Worm (Caenorhabditis elegans) whole organism, young adult: ENCODE data around the gene T03G11.10.
A peak's percentile ranks its signal among the peaks of the same experiment; 100 is the strongest.

ENCODE experiments used
- F33H1.4 ChIP-seq: fragments of 200-800 bp; sonication (Bioruptor generic); IDR thresholded peaks from 2 replicates; pipeline ENCODE4 v1.3.6; 2022; ENCODE audit warnings: missing genetic modification reagents, missing genetic modification characterization, missing compliant biosample characterization
- F39B2.1 ChIP-seq: fragments of 200-800 bp; sonication (Bioruptor generic); IDR thresholded peaks from 2 replicates; pipeline ENCODE4 v1.3.6; 2022; ENCODE audit warnings: missing genetic modification reagents, missing genetic modification characterization, missing compliant biosample characterization
- F49E8.2 ChIP-seq: sonication (generic microtip); optimal IDR thresholded peaks from 3 replicates; lab custom pipeline; 2017; ENCODE audit warnings: missing genetic modification characterization, mild to moderate bottlenecking, missing compliant biosample characterization, antibody characterized with exemption, moderate library complexity; ENCODE audit not compliant: insufficient read depth
- T26A5.8 ChIP-seq: sonication (generic microtip); optimal IDR thresholded peaks from 2 replicates; lab custom pipeline; 2016; ENCODE audit warnings: missing genetic modification characterization, missing compliant biosample characterization
- ama-1 ChIP-seq, 3 experiments: fragments of 150-350 bp in 1 of 3; sonication (generic microtip) in 2 of 3; optimal IDR thresholded peaks; 2 replicates each; lab custom pipeline; 2014 to 2018; ENCODE audit warnings: missing biosample characterization in 2 of 3, missing genetic modification characterization in 2 of 3, missing genetic modification reagents in 2 of 3
- bed-2 ChIP-seq: fragments of 200-800 bp; sonication (Bioruptor generic); IDR thresholded peaks from 2 replicates; pipeline ENCODE4 v1.3.6; 2022; ENCODE audit warnings: missing genetic modification reagents, missing genetic modification characterization, missing compliant biosample characterization
- cebp-1 ChIP-seq, 2 experiments: fragments of 200-800 bp in 1 of 2; sonication (Bioruptor generic) in 1 of 2; sonication (generic microtip) in 1 of 2; IDR thresholded peaks in 1 of 2; optimal IDR thresholded peaks in 1 of 2; 2 replicates each; pipeline versions ENCODE4 v1.3.6 to Lab custom; 2017 to 2022; ENCODE audit warnings: missing compliant biosample characterization in 2 of 2, missing genetic modification characterization in 2 of 2, mild to moderate bottlenecking in 1 of 2, missing genetic modification reagents in 1 of 2, moderate library complexity in 1 of 2
- him-1 ChIP-seq: sonication (generic microtip); optimal IDR thresholded peaks from 2 replicates; lab custom pipeline; 2016; ENCODE audit warnings: missing genotype, missing genetic modification reagents, missing genetic modification characterization, missing compliant biosample characterization
- hmg-20 ChIP-seq: fragments of 200-800 bp; sonication (Bioruptor generic); IDR thresholded peaks from 2 replicates; pipeline ENCODE4 v1.3.6; 2022; ENCODE audit warnings: missing genetic modification reagents, missing genetic modification characterization, missing compliant biosample characterization
- snpc-1.1 ChIP-seq: sonication (generic microtip); optimal IDR thresholded peaks from 2 replicates; lab custom pipeline; 2017; ENCODE audit warnings: missing genetic modification characterization, mild to moderate bottlenecking, missing compliant biosample characterization, antibody characterized with exemption, moderate library complexity, missing genotype, missing genetic modification reagents; ENCODE audit not compliant: insufficient read depth
- unc-62 ChIP-seq: fragments of 150-350 bp; optimal IDR thresholded peaks from 2 replicates; lab custom pipeline; 2014; ENCODE audit warnings: missing biosample characterization, missing genetic modification reagents, missing genetic modification characterization

- TF ChIP-seq F33H1.4 (GFP tag; lab: Robert Waterston, UW) (no peak), unc-62 (GFP tag; lab: Kevin White, UChicago) (peak; percentile 61), cebp-1 (GFP tag; IDR thresholded peaks at IDR 0.05; lab: Robert Waterston, UW) (no peak), cebp-1 (tag; optimal IDR thresholded peaks at IDR 0.05; lab: Kevin White, UChicago) (no peak), F39B2.1 (GFP tag; lab: Robert Waterston, UW) (no peak), ama-1 (optimal IDR thresholded peaks at IDR 0.05; lab: Kevin White, UChicago) (no peak), ama-1 (GFP tag; optimal IDR thresholded peaks at IDR 0.05; lab: Kevin White, UChicago) (no peak), bed-2 (no peak), hmg-20 (GFP tag; lab: Robert Waterston, UW) (peak; percentile 59; the same call in 1 of the 2 replicates), F49E8.2 (no peak), snpc-1.1 (no peak), him-1 (tag; lab: Kevin White, UChicago) (no peak), T26A5.8 (tag; lab: Kevin White, UChicago) (no peak)
Observed at ce11 chrX:5165037-5165436, 5.9 kb downstream of the T03G11.10 start, which contains the start of gene mans-3.
